Fruit fly (Drosophila melanogaster) whole organism, embryonic: Measurements from ENCODE around the gene CG11975.

Source experiments
- Antp ChIP-seq: fragments of 200-800 bp; sonication (Bioruptor generic); optimal IDR thresholded peaks from 3 replicates; lab custom pipeline; 2016; ENCODE audit warnings: missing biosample characterization, missing genetic modification characterization
- CG11093 ChIP-seq: fragments of 200-800 bp; sonication (Bioruptor generic); IDR thresholded peaks from 3 replicates; pipeline ENCODE4 v1.3.6; 2022; ENCODE audit warnings: missing biosample characterization, missing genetic modification characterization
- CG12659 ChIP-seq: fragments of 200-800 bp; sonication (Bioruptor generic); optimal IDR thresholded peaks from 3 replicates; lab custom pipeline; 2017; ENCODE audit warnings: mild to moderate bottlenecking, missing biosample characterization, missing genetic modification reagents, missing genetic modification characterization
- CG12744 ChIP-seq: fragments of 200-800 bp; sonication (Bioruptor generic); optimal IDR thresholded peaks from 2 replicates; lab custom pipeline; 2016; ENCODE audit warnings: missing biosample characterization, missing genetic modification characterization
- CG13424 ChIP-seq: fragments of 200-800 bp; sonication (Bioruptor generic); optimal IDR thresholded peaks from 2 replicates; lab custom pipeline; 2019; ENCODE audit warnings: missing biosample characterization, mild to moderate bottlenecking, missing genetic modification characterization, moderate library complexity
- CG14014 ChIP-seq: fragments of 200-800 bp; sonication (Bioruptor generic); IDR thresholded peaks from 2 replicates; pipeline ENCODE4 v1.3.6; 2022; ENCODE audit warnings: missing biosample characterization, missing genetic modification characterization
- CG15073 ChIP-seq: fragments of 200-800 bp; sonication (Bioruptor generic); optimal IDR thresholded peaks from 2 replicates; lab custom pipeline; 2016; ENCODE audit warnings: missing biosample characterization, missing genetic modification characterization
- CG17361 ChIP-seq: fragments of 200-800 bp; sonication (Bioruptor generic); IDR thresholded peaks from 3 replicates; pipeline ENCODE4 v1.3.6; 2022; ENCODE audit warnings: missing biosample characterization, missing genetic modification characterization
- CG17612 ChIP-seq: fragments of 200-800 bp; sonication (Bioruptor generic); IDR thresholded peaks from 2 replicates; pipeline ENCODE4 v1.3.6; 2022; ENCODE audit warnings: missing biosample characterization, missing genetic modification characterization
- CG30020 ChIP-seq: fragments of 200-800 bp; optimal IDR thresholded peaks from 2 replicates; lab custom pipeline; 2019; ENCODE audit warnings: missing biosample characterization, mild to moderate bottlenecking, missing genetic modification characterization, moderate library complexity
- CG32532 ChIP-seq: fragments of 200-800 bp; sonication (Bioruptor generic); IDR thresholded peaks from 2 replicates; pipeline ENCODE4 v1.3.6; 2022; ENCODE audit warnings: missing biosample characterization, missing genetic modification characterization
- CG3847 ChIP-seq: fragments of 200-800 bp; sonication (Bioruptor generic); IDR thresholded peaks from 2 replicates; pipeline ENCODE4 v1.3.6; 2022; ENCODE audit warnings: missing biosample characterization, missing genetic modification characterization
- CG7357 ChIP-seq: fragments of 200-800 bp; sonication (Bioruptor generic); IDR thresholded peaks from 3 replicates; pipeline ENCODE4 v1.3.6; 2022; ENCODE audit warnings: missing biosample characterization, missing genetic modification characterization
- CG7928 ChIP-seq: fragments of 200-800 bp; sonication (Bioruptor generic); optimal IDR thresholded peaks from 2 replicates; lab custom pipeline; 2017; ENCODE audit warnings: missing biosample characterization, mild to moderate bottlenecking, missing genetic modification characterization
- CG8089 ChIP-seq: fragments of 200-800 bp; sonication (Bioruptor generic); optimal IDR thresholded peaks from 3 replicates; lab custom pipeline; 2016; ENCODE audit warnings: missing biosample characterization, missing genetic modification characterization
- CG9437 ChIP-seq: fragments of 200-800 bp; sonication (Bioruptor generic); optimal IDR thresholded peaks from 2 replicates; lab custom pipeline; 2018; ENCODE audit warnings: missing biosample characterization, mild to moderate bottlenecking, missing genetic modification characterization
- CG9609 ChIP-seq: fragments of 200-800 bp; sonication (Bioruptor generic); optimal IDR thresholded peaks from 3 replicates; lab custom pipeline; 2016; ENCODE audit warnings: missing biosample characterization, missing genetic modification characterization
- CG9876 ChIP-seq: fragments of 200-800 bp; sonication (Bioruptor generic); optimal IDR thresholded peaks from 2 replicates; lab custom pipeline; 2016; ENCODE audit warnings: missing biosample characterization, missing genetic modification characterization
- Dbx ChIP-seq: fragments of 200-800 bp; sonication (Bioruptor generic); IDR thresholded peaks from 3 replicates; pipeline ENCODE4 v1.3.6; 2022; ENCODE audit warnings: missing biosample characterization, missing genetic modification characterization
- Dip3 ChIP-seq: fragments of 200-800 bp; sonication (Bioruptor generic); optimal IDR thresholded peaks from 3 replicates; lab custom pipeline; 2016; ENCODE audit warnings: missing biosample characterization, missing genetic modification characterization
- Fer3 ChIP-seq: fragments of 200-800 bp; sonication (Bioruptor generic); optimal IDR thresholded peaks from 2 replicates; lab custom pipeline; 2018; ENCODE audit warnings: missing biosample characterization, mild to moderate bottlenecking, missing genetic modification characterization, moderate library complexity
- Gsc ChIP-seq: fragments of 200-800 bp; sonication (Bioruptor generic); IDR thresholded peaks from 2 replicates; pipeline ENCODE4 v1.3.6; 2022; ENCODE audit warnings: missing biosample characterization, missing genetic modification characterization
- MESR4 ChIP-seq: fragments of 200-800 bp; sonication (Bioruptor generic); optimal IDR thresholded peaks from 2 replicates; lab custom pipeline; 2018; ENCODE audit warnings: missing biosample characterization, mild to moderate bottlenecking, missing genetic modification characterization, moderate library complexity
- Nf-YC ChIP-seq: fragments of 200-800 bp; optimal IDR thresholded peaks from 3 replicates; lab custom pipeline; 2019; ENCODE audit warnings: missing biosample characterization, mild to moderate bottlenecking, missing genetic modification characterization, moderate library complexity
- Sox102F ChIP-seq: fragments of 200-800 bp; sonication (Bioruptor generic); optimal IDR thresholded peaks from 2 replicates; lab custom pipeline; 2018; ENCODE audit warnings: missing biosample characterization, mild to moderate bottlenecking, missing genetic modification characterization, moderate library complexity
- Tbp ChIP-seq: fragments of >200 bp; optimal IDR thresholded peaks from 2 replicates; lab custom pipeline; 2018; ENCODE audit warnings: missing biosample characterization, missing genetic modification characterization
- az2 ChIP-seq: fragments of 200-800 bp; sonication (Bioruptor generic); optimal IDR thresholded peaks from 3 replicates; lab custom pipeline; 2016; ENCODE audit warnings: missing biosample characterization, missing genetic modification characterization
- bowl ChIP-seq: fragments of 200-800 bp; sonication (Bioruptor generic); IDR thresholded peaks from 2 replicates; pipeline ENCODE4 v1.3.6; 2022; ENCODE audit warnings: missing biosample characterization, missing genetic modification characterization
- chinmo ChIP-seq: fragments of 200-800 bp; sonication (Bioruptor generic); IDR thresholded peaks from 4 replicates; pipeline ENCODE4 v1.3.6; 2022; ENCODE audit warnings: missing biosample characterization, missing genetic modification characterization; ENCODE audit not compliant: partially characterized antibody
- chm ChIP-seq: fragments of 200-800 bp; sonication (Bioruptor generic); IDR thresholded peaks from 2 replicates; pipeline ENCODE4 v1.3.6; 2022; ENCODE audit warnings: missing biosample characterization, missing genetic modification characterization
- crp ChIP-seq, 2 experiments: fragments of 200-800 bp; sonication (Bioruptor generic); optimal IDR thresholded peaks; 2 replicates in 1 of 2; 3 replicates in 1 of 2; lab custom pipeline; 2017; ENCODE audit warnings: missing biosample characterization in 2 of 2, missing genetic modification characterization in 2 of 2, mild to moderate bottlenecking in 1 of 2, moderate library complexity in 1 of 2
- da ChIP-seq: fragments of 200-800 bp; sonication (Bioruptor generic); optimal IDR thresholded peaks from 2 replicates; lab custom pipeline; 2016; ENCODE audit warnings: missing biosample characterization, missing genetic modification characterization
- dmrt11E ChIP-seq: fragments of 200-800 bp; sonication (Bioruptor generic); optimal IDR thresholded peaks from 3 replicates; lab custom pipeline; 2018; ENCODE audit warnings: missing biosample characterization, mild to moderate bottlenecking, missing genetic modification characterization, moderate library complexity
- dmrt99B ChIP-seq: fragments of 200-800 bp; sonication (Bioruptor generic); optimal IDR thresholded peaks from 2 replicates; lab custom pipeline; 2018; ENCODE audit warnings: missing biosample characterization, mild to moderate bottlenecking, missing genetic modification characterization, moderate library complexity
- fd64A ChIP-seq: fragments of 200-800 bp; sonication (Bioruptor generic); optimal IDR thresholded peaks from 3 replicates; lab custom pipeline; 2018; ENCODE audit warnings: missing biosample characterization, mild to moderate bottlenecking, missing genetic modification characterization
- gcm ChIP-seq: fragments of 200-800 bp; sonication (Bioruptor generic); optimal IDR thresholded peaks from 2 replicates; lab custom pipeline; 2019; ENCODE audit warnings: missing biosample characterization, mild to moderate bottlenecking, missing genetic modification characterization, moderate library complexity
- gfzf ChIP-seq: fragments of 200-800 bp; sonication (Bioruptor generic); optimal IDR thresholded peaks from 2 replicates; lab custom pipeline; 2016; ENCODE audit warnings: missing biosample characterization, mild to moderate bottlenecking, missing genetic modification characterization, moderate library complexity
- h ChIP-seq: fragments of >200 bp; optimal IDR thresholded peaks from 2 replicates; lab custom pipeline; 2017
- ken ChIP-seq: fragments of 200-800 bp; sonication (Bioruptor generic); IDR thresholded peaks from 3 replicates; pipeline ENCODE4 v1.3.6; 2022; ENCODE audit warnings: missing biosample characterization, missing genetic modification characterization
- mam ChIP-seq: fragments of 200-800 bp; sonication (Bioruptor generic); optimal IDR thresholded peaks from 3 replicates; lab custom pipeline; 2016; ENCODE audit warnings: missing biosample characterization, missing genetic modification characterization
- prd ChIP-seq, 3 experiments: fragments of >200 bp in 2 of 3; fragments of 200-800 bp in 1 of 3; sonication (Bioruptor generic) in 1 of 3; optimal IDR thresholded peaks in 2 of 3; IDR thresholded peaks in 1 of 3; 2 replicates in 2 of 3; 3 replicates in 1 of 3; pipeline versions ENCODE4 v1.3.6 to Lab custom; 2017 to 2022; ENCODE audit warnings: missing biosample characterization in 1 of 3, missing genetic modification characterization in 1 of 3
- ro ChIP-seq: fragments of 200-800 bp; sonication (Bioruptor generic); IDR thresholded peaks from 2 replicates; pipeline ENCODE4 v1.3.6; 2022; ENCODE audit warnings: missing biosample characterization, missing genetic modification characterization
- row ChIP-seq: fragments of 200-800 bp; sonication (Bioruptor generic); IDR thresholded peaks from 3 replicates; pipeline ENCODE4 v1.3.6; 2022; ENCODE audit warnings: missing biosample characterization, missing genetic modification characterization
- salm ChIP-seq: fragments of 200-800 bp; sonication (Bioruptor generic); optimal IDR thresholded peaks from 2 replicates; lab custom pipeline; 2018; ENCODE audit warnings: missing biosample characterization, mild to moderate bottlenecking, missing genetic modification characterization
- sens-2 ChIP-seq: fragments of 200-800 bp; sonication (Bioruptor generic); IDR thresholded peaks from 2 replicates; pipeline ENCODE4 v1.3.6; 2022; ENCODE audit warnings: missing biosample characterization, missing genetic modification characterization
- slou ChIP-seq: fragments of 200-800 bp; sonication (Bioruptor generic); optimal IDR thresholded peaks from 3 replicates; lab custom pipeline; 2016; ENCODE audit warnings: missing biosample characterization, missing genetic modification characterization
- ssp ChIP-seq: fragments of 200-800 bp; sonication (Bioruptor generic); IDR thresholded peaks from 2 replicates; pipeline ENCODE4 v1.3.6; 2022; ENCODE audit warnings: missing biosample characterization, missing genetic modification characterization
- tap ChIP-seq: fragments of 200-800 bp; optimal IDR thresholded peaks from 3 replicates; lab custom pipeline; 2019; ENCODE audit warnings: missing biosample characterization, mild to moderate bottlenecking, missing genetic modification characterization, moderate library complexity
- tin ChIP-seq: fragments of 200-800 bp; sonication (Bioruptor generic); optimal IDR thresholded peaks from 3 replicates; lab custom pipeline; 2016; ENCODE audit warnings: missing biosample characterization, missing genetic modification characterization
- trem ChIP-seq: fragments of 200-800 bp; optimal IDR thresholded peaks from 3 replicates; lab custom pipeline; 2019; ENCODE audit warnings: missing biosample characterization, mild to moderate bottlenecking, missing genetic modification characterization, moderate library complexity
- twi ChIP-seq: fragments of 200-800 bp; optimal IDR thresholded peaks from 2 replicates; lab custom pipeline; 2019; ENCODE audit warnings: missing biosample characterization, mild to moderate bottlenecking, missing genetic modification characterization, moderate library complexity
- z ChIP-seq: fragments of 200-800 bp; sonication (Bioruptor generic); IDR thresholded peaks from 3 replicates; pipeline ENCODE4 v1.3.6; 2022; ENCODE audit warnings: missing biosample characterization, missing genetic modification characterization

Gene CG11975

dm6 chr3R:9039448-9039847 lies 46.4 kb downstream of the CG11975 start, which contains the start of gene neur (continued):
- TF ChIP-seq dmrt99B (tag; lab: Kevin White, UChicago) (no peak), da (GFP tag; lab: Kevin White, UChicago) (no peak), CG8089 (GFP tag; lab: Kevin White, UChicago) (no peak), gcm (no peak), salm (tag; lab: Kevin White, UChicago) (no peak), CG14014 (no peak), Nf-YC (tag; lab: Kevin White, UChicago) (peak; percentile 41), row (GFP tag; lab: Robert Waterston, UW) (peak; percentile 77), Fer3 (no peak), CG7357 (GFP tag; lab: Robert Waterston, UW) (no peak), Antp (GFP tag; lab: Kevin White, UChicago) (no peak), chm (no peak), CG11093 (GFP tag; lab: Robert Waterston, UW) (no peak), CG12744 (GFP tag; lab: Kevin White, UChicago) (no peak), Sox102F (no peak), CG9876 (GFP tag; lab: Kevin White, UChicago) (no peak), slou (GFP tag; lab: Kevin White, UChicago) (no peak), Dip3 (no peak), CG32532 (GFP tag; lab: Robert Waterston, UW) (no peak), CG3847 (GFP tag; lab: Robert Waterston, UW) (peak; percentile 29), dmrt11E (tag; lab: Kevin White, UChicago) (peak; percentile 22), tap (no peak), fd64A (no peak), prd (optimal IDR thresholded peaks at IDR 0.05; lab: Kevin White, UChicago) (no peak), prd (GFP tag; IDR thresholded peaks at IDR 0.05; lab: Robert Waterston, UW) (no peak), z (no peak), ken (GFP tag; lab: Robert Waterston, UW) (no peak), CG13424 (tag; lab: Kevin White, UChicago) (peak; percentile 23), Dbx (GFP tag; lab: Robert Waterston, UW) (0 out of 3 replicates have a peak, but pooled peaks have one; percentile 17), mam (no peak), CG30020 (tag; lab: Kevin White, UChicago) (peak; percentile 38), tin (GFP tag; lab: Kevin White, UChicago) (no peak), bowl (GFP tag; lab: Robert Waterston, UW) (no peak), CG9437 (no peak), CG15073 (GFP tag; lab: Kevin White, UChicago) (no peak), crp (GFP tag; optimal IDR thresholded peaks at IDR 0.05; lab: Kevin White, UChicago) (peak in 1 of 2 experiments; percentile 61), twi (tag; lab: Kevin White, UChicago) (peak; percentile 28), sens-2 (GFP tag; lab: Robert Waterston, UW) (no peak), h (lab: Kevin White, UChicago) (no peak), trem (tag; lab: Kevin White, UChicago) (peak; percentile 81), CG12659 (GFP tag; lab: Kevin White, UChicago) (peak; percentile 78), Tbp (GFP tag; lab: Kevin White, UChicago) (no peak), gfzf (peak; percentile 91), MESR4 (GFP tag; lab: Kevin White, UChicago) (no peak), chinmo (GFP tag; lab: Robert Waterston, UW) (0 out of 4 replicates have a peak, but pooled peaks have one; percentile 66), CG7928 (GFP tag; lab: Kevin White, UChicago) (no peak), az2 (GFP tag; lab: Kevin White, UChicago) (no peak), ro (no peak), Gsc (GFP tag; lab: Robert Waterston, UW) (no peak), CG17612 (GFP tag; lab: Robert Waterston, UW) (no peak), CG17361 (GFP tag; lab: Robert Waterston, UW) (peak; percentile 60; the same call in 2 of the 3 replicates), ssp (GFP tag; lab: Robert Waterston, UW) (peak; percentile 46), CG9609 (no peak)
